Worm (Caenorhabditis elegans) whole organism, mixed stage, embryonic: ENCODE data around the gene F13A7.14.

ENCODE experiments used
- M03D4.4 ChIP-seq: sonication (generic microtip); optimal IDR thresholded peaks from 2 replicates; lab custom pipeline; 2017; ENCODE audit warnings: mild to moderate bottlenecking, missing genetic modification characterization, missing compliant biosample characterization
- bed-3 ChIP-seq: fragments of 200-800 bp; sonication (Bioruptor generic); optimal IDR thresholded peaks from 3 replicates; lab custom pipeline; 2018; ENCODE audit warnings: mild to moderate bottlenecking, missing genetic modification characterization, moderate library complexity, missing compliant biosample characterization
- blmp-1 ChIP-seq: fragments of 150-350 bp; optimal IDR thresholded peaks from 2 replicates; lab custom pipeline; 2014; ENCODE audit warnings: missing biosample characterization, missing genetic modification characterization
- ceh-39 ChIP-seq: fragments of 150-350 bp; optimal IDR thresholded peaks from 2 replicates; lab custom pipeline; 2014; ENCODE audit warnings: missing biosample characterization, missing genetic modification characterization
- ceh-83 ChIP-seq: fragments of 200-800 bp; sonication (Bioruptor generic); optimal IDR thresholded peaks from 2 replicates; lab custom pipeline; 2018; ENCODE audit warnings: mild to moderate bottlenecking, missing genetic modification characterization, missing compliant biosample characterization
- ces-1 ChIP-seq: fragments of 150-350 bp; optimal IDR thresholded peaks from 2 replicates; lab custom pipeline; 2014; ENCODE audit warnings: missing biosample characterization, missing genetic modification reagents, missing genetic modification characterization
- cnd-1 ChIP-seq: fragments of 200-800 bp; sonication (Bioruptor generic); optimal IDR thresholded peaks from 2 replicates; lab custom pipeline; 2018; ENCODE audit warnings: mild to moderate bottlenecking, missing genetic modification characterization, missing compliant biosample characterization
- drap-1 ChIP-seq: fragments of 200-800 bp; sonication (Bioruptor generic); optimal IDR thresholded peaks from 3 replicates; lab custom pipeline; 2018; ENCODE audit warnings: mild to moderate bottlenecking, missing genetic modification characterization, missing compliant biosample characterization
- elt-3 ChIP-seq: fragments of 150-350 bp; optimal IDR thresholded peaks from 2 replicates; lab custom pipeline; 2014; ENCODE audit warnings: missing biosample characterization, missing genetic modification characterization
- flh-1 ChIP-seq: fragments of 200-800 bp; sonication (Bioruptor generic); optimal IDR thresholded peaks from 2 replicates; lab custom pipeline; 2018; ENCODE audit warnings: mild to moderate bottlenecking, missing genetic modification characterization, moderate library complexity, missing compliant biosample characterization
- ham-2 ChIP-seq: fragments of 200-800 bp; sonication (Bioruptor generic); optimal IDR thresholded peaks from 2 replicates; lab custom pipeline; 2018; ENCODE audit warnings: mild to moderate bottlenecking, missing genetic modification characterization, missing compliant biosample characterization
- lin-32 ChIP-seq: fragments of 200-800 bp; sonication (Bioruptor generic); optimal IDR thresholded peaks from 2 replicates; lab custom pipeline; 2018; ENCODE audit warnings: mild to moderate bottlenecking, missing genetic modification characterization, missing compliant biosample characterization
- lsy-2 ChIP-seq: fragments of 150-350 bp; optimal IDR thresholded peaks from 2 replicates; lab custom pipeline; 2014; ENCODE audit warnings: missing biosample characterization, missing genetic modification characterization
- mab-5 ChIP-seq: fragments of 150-350 bp; optimal IDR thresholded peaks from 2 replicates; lab custom pipeline; 2014; ENCODE audit warnings: missing biosample characterization, missing genetic modification characterization
- mep-1 ChIP-seq: fragments of 150-350 bp; optimal IDR thresholded peaks from 2 replicates; lab custom pipeline; 2017; ENCODE audit warnings: missing biosample characterization, missing genetic modification reagents, missing genetic modification characterization, inconsistent platforms
- mls-2 ChIP-seq: sonication (generic microtip); optimal IDR thresholded peaks from 2 replicates; lab custom pipeline; 2016; ENCODE audit warnings: mild to moderate bottlenecking, missing genetic modification characterization, moderate library complexity, missing compliant biosample characterization
- nhr-12 ChIP-seq: fragments of 150-350 bp; optimal IDR thresholded peaks from 2 replicates; lab custom pipeline; 2014; ENCODE audit warnings: missing biosample characterization, missing genetic modification characterization
- nhr-2 ChIP-seq: fragments of 150-350 bp; optimal IDR thresholded peaks from 2 replicates; lab custom pipeline; 2014; ENCODE audit warnings: missing biosample characterization, missing genetic modification characterization
- nhr-237 ChIP-seq: fragments of 150-350 bp; optimal IDR thresholded peaks from 2 replicates; lab custom pipeline; 2014; ENCODE audit warnings: missing biosample characterization, missing genetic modification characterization
- nhr-76 ChIP-seq: sonication (generic microtip); optimal IDR thresholded peaks from 2 replicates; lab custom pipeline; 2017; ENCODE audit warnings: missing biosample characterization, missing genetic modification characterization
- pha-4 ChIP-seq: fragments of 150-350 bp; optimal IDR thresholded peaks from 2 replicates; lab custom pipeline; 2018; ENCODE audit warnings: missing biosample characterization, missing genetic modification reagents, missing genetic modification characterization
- sem-2 ChIP-seq: fragments of 200-800 bp; sonication (Bioruptor generic); optimal IDR thresholded peaks from 2 replicates; lab custom pipeline; 2018; ENCODE audit warnings: mild to moderate bottlenecking, missing genetic modification characterization, missing compliant biosample characterization
- snpc-4 ChIP-seq: fragments of 150-350 bp; optimal IDR thresholded peaks from 2 replicates; lab custom pipeline; 2014; ENCODE audit warnings: missing biosample characterization, missing genetic modification characterization
- sptf-1 ChIP-seq: sonication (generic microtip); optimal IDR thresholded peaks from 2 replicates; lab custom pipeline; 2017; ENCODE audit warnings: mild to moderate bottlenecking, missing genetic modification characterization, moderate library complexity, missing compliant biosample characterization
- unc-120 ChIP-seq: sonication (generic microtip); optimal IDR thresholded peaks from 2 replicates; lab custom pipeline; 2017; ENCODE audit warnings: missing genetic modification characterization, missing compliant biosample characterization; ENCODE audit not compliant: poor library complexity, severe bottlenecking
- unc-39 ChIP-seq: fragments of 150-350 bp; optimal IDR thresholded peaks from 2 replicates; lab custom pipeline; 2014; ENCODE audit warnings: missing biosample characterization, missing genetic modification characterization
- zip-8 ChIP-seq: fragments of 150-350 bp; optimal IDR thresholded peaks from 2 replicates; lab custom pipeline; 2014; ENCODE audit warnings: missing biosample characterization, missing genetic modification characterization
- ztf-11 ChIP-seq: fragments of 150-350 bp; optimal IDR thresholded peaks from 2 replicates; lab custom pipeline; 2014; ENCODE audit warnings: missing biosample characterization, missing genetic modification characterization

The F13A7.14 gene

DNA sequence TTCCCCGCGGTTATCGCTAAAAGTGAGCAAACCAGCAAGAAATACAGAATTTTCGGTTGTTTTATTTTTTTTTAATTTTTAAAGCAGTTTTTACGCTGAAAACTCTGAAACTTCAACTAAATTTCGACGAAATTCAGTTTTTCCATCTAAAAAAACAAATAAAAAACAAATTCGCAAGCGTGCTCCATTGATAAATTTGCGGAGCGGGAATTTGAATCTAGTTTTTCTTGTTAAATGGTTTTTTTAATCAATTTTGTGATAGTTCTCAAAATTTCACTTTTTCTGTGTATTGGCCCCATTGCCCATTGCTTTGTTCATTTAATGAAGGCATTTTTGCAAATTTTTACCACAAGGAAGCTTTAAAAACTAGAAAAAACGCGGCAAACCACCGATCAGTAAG is 44.9 kb upstream of the F13A7.14 start:
- no peak for TF ChIP-seq flh-1 (GFP tag; lab: Kevin White, UChicago)
- TF ChIP-seq unc-39, result no peak
- no peak for TF ChIP-seq nhr-2 (tag; lab: Kevin White, UChicago)
- no peak for TF ChIP-seq lin-32 (GFP tag; lab: Kevin White, UChicago)
- no peak for TF ChIP-seq pha-4 (tag; lab: Kevin White, UChicago)
- TF ChIP-seq snpc-4 (tag; lab: Kevin White, UChicago), result no peak
- no peak for TF ChIP-seq drap-1 (GFP tag; lab: Kevin White, UChicago)
- TF ChIP-seq ham-2, result no peak
- TF ChIP-seq sem-2 (GFP tag; lab: Kevin White, UChicago), result no peak
- no peak for TF ChIP-seq mab-5 (tag; lab: Kevin White, UChicago)
- no peak for TF ChIP-seq elt-3
- no peak for TF ChIP-seq zip-8 (tag; lab: Kevin White, UChicago)
- no peak for TF ChIP-seq lsy-2 (tag; lab: Kevin White, UChicago)
- TF ChIP-seq unc-120 (tag; lab: Kevin White, UChicago), result no peak

DNA sequence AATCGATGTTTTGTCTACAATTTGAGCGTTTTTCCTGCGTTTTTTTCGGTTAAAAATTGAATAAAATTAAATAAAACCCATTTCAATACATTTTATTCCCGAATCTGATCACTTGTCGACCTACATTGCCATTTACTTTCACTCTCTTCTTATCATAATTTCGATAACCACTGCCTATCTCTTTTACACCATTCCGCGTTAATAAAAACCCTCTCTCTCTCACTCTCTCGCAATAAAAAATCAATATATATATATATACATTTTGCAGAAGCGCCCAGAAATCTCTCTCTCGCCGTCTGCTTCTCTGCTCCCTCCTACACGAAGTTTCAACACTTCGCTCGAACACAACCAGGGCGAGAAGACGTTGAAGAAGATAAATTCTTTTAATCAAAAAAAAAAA is 44.4 kb upstream of the F13A7.14 start, which contains the start of gene pptr-1:
Gene pptr-1 (plus strand): TSS at position 269 of the 400 bp plus-strand sequence.
- no peak for TF ChIP-seq sptf-1 (tag; lab: Kevin White, UChicago)
- peak; percentile 5 for TF ChIP-seq elt-3
- peak; percentile 47 for TF ChIP-seq blmp-1 (tag; lab: Kevin White, UChicago)

DNA sequence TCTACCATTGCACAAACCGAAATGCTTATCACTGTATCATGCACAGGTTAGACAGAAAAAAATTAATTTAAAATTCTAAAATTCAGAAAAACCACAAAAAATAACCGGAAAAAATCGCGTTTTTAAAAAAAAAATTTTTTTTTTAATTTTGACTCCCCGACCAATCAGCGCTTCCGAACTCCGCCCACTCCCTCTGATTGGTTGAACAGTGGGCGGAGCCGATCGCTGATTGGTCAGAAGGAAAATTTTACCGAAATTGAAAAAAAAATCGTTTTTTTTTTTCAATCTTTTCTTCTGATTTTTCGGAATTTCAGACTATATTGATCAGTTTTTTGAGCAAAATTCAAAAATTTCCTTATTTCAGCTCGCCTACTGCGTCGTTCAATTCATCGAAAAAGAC is 40.3 kb upstream of the F13A7.14 start:
- TF ChIP-seq ztf-11 (tag; lab: Kevin White, UChicago), result no peak
- no peak for TF ChIP-seq unc-120 (tag; lab: Kevin White, UChicago)
- TF ChIP-seq ceh-83 (GFP tag; lab: Kevin White, UChicago), result no peak
- no peak for TF ChIP-seq nhr-12 (tag; lab: Kevin White, UChicago)
- no peak for TF ChIP-seq zip-8 (tag; lab: Kevin White, UChicago)
- TF ChIP-seq blmp-1 (tag; lab: Kevin White, UChicago), result no peak
- no peak for TF ChIP-seq ham-2
- TF ChIP-seq mep-1 (tag; lab: Kevin White, UChicago), result no peak
- TF ChIP-seq nhr-237 (tag; lab: Kevin White, UChicago), result no peak
- no peak for TF ChIP-seq mls-2 (tag; lab: Kevin White, UChicago)
- TF ChIP-seq sem-2 (GFP tag; lab: Kevin White, UChicago), result no peak
- no peak for TF ChIP-seq M03D4.4 (tag; lab: Kevin White, UChicago)
- no peak for TF ChIP-seq bed-3
- TF ChIP-seq unc-39, result no peak
- no peak for TF ChIP-seq nhr-76 (tag; lab: Kevin White, UChicago)
- TF ChIP-seq ces-1 (GFP tag; lab: Kevin White, UChicago), result no peak
- TF ChIP-seq snpc-4 (tag; lab: Kevin White, UChicago), result no peak
- TF ChIP-seq cnd-1 (tag; lab: Kevin White, UChicago), result no peak
- no peak for TF ChIP-seq drap-1 (GFP tag; lab: Kevin White, UChicago)
- TF ChIP-seq lin-32 (GFP tag; lab: Kevin White, UChicago), result no peak

DNA sequence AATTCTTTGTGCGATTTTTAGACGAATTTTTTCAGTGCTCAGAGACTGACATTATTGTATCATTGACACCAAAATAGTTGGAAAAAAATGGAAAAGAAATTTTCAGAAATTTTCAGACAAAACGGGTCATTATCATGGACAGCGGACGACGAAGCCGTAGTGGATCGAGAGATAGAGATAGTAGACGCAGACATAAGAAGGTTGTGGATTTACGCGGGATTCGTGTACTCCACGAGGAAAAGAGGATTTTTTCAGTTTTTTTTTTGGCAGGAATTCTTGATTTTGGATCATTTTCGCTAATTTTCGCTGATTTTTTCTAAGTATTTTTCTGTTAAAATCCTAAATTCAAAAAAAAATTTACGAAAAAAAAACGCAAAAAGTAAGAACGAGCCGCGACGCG is 34.1 kb upstream of the F13A7.14 start, which contains the start of gene W08G11.3:
Gene W08G11.3 (plus strand): TSS at position 107 of the 400 bp plus-strand sequence.
- TF ChIP-seq cnd-1 (tag; lab: Kevin White, UChicago), result no peak
- TF ChIP-seq nhr-76 (tag; lab: Kevin White, UChicago), result no peak
- TF ChIP-seq ceh-83 (GFP tag; lab: Kevin White, UChicago), result no peak
- no peak for TF ChIP-seq ham-2
- TF ChIP-seq unc-120 (tag; lab: Kevin White, UChicago), result no peak

DNA sequence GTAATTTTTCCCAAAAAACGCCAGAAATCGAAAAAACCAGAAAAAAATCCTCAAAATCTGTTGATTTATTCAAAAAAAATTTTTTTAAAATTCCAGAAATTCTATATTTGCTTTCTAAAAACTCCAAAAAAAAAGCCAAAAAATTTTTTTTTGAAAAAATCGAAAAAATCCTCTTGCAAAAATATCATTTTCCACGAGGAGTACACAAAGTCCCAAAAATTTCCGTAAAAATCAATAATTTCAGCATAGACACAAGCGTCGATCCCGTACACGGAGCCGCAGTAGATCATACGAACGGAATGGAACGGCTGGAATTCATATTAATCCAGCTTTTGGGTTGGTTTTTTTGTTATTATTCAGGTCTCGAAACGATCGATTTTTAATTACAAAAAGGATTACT is 33.5 kb upstream of the F13A7.14 start:
- TF ChIP-seq lin-32 (GFP tag; lab: Kevin White, UChicago) (no peak), bed-3 (no peak), ceh-83 (GFP tag; lab: Kevin White, UChicago) (no peak), drap-1 (GFP tag; lab: Kevin White, UChicago) (no peak), nhr-12 (tag; lab: Kevin White, UChicago) (no peak), sptf-1 (tag; lab: Kevin White, UChicago) (no peak), flh-1 (GFP tag; lab: Kevin White, UChicago) (no peak), ceh-39 (tag; lab: Kevin White, UChicago) (no peak), snpc-4 (tag; lab: Kevin White, UChicago) (no peak), unc-39 (no peak), M03D4.4 (tag; lab: Kevin White, UChicago) (no peak), unc-120 (tag; lab: Kevin White, UChicago) (no peak), ces-1 (GFP tag; lab: Kevin White, UChicago) (no peak), sem-2 (GFP tag; lab: Kevin White, UChicago) (no peak), blmp-1 (tag; lab: Kevin White, UChicago) (no peak), nhr-2 (tag; lab: Kevin White, UChicago) (no peak)
- TF ChIP-seq, all 35 proteins: peak for 0
